Fruit fly (Drosophila melanogaster): Measurements from ENCODE around the gene CG1265.

- no peak for TF ChIP-seq br (optimal IDR thresholded peaks at IDR 0.05)
- TF ChIP-seq gsb-n (tag; optimal IDR thresholded peaks at IDR 0.05) = no peak
- no peak for TF ChIP-seq CTCF (GFP tag; optimal IDR thresholded peaks at IDR 0.05)
- no peak for TF ChIP-seq Hey (tag; optimal IDR thresholded peaks at IDR 0.05)
- TF ChIP-seq CG4282 (GFP tag; optimal IDR thresholded peaks at IDR 0.05) = no peak
- TF ChIP-seq CG11723 (GFP tag; optimal IDR thresholded peaks at IDR 0.05) = no peak
- TF ChIP-seq CG8478 (optimal IDR thresholded peaks at IDR 0.05) = no peak
- TF ChIP-seq CG7271 (tag; optimal IDR thresholded peaks at IDR 0.05) = no peak
- TF ChIP-seq dan (GFP tag; IDR thresholded peaks at IDR 0.05) = no peak
- no peak for TF ChIP-seq Chrac-16 (GFP tag; optimal IDR thresholded peaks at IDR 0.05)
- no peak for TF ChIP-seq CG10654 (GFP tag; optimal IDR thresholded peaks at IDR 0.05)
- no peak for TF ChIP-seq CG31365 (tag; optimal IDR thresholded peaks at IDR 0.05)
- TF ChIP-seq Sin3A (optimal IDR thresholded peaks at IDR 0.05) = no peak
Observed at dm6 chr3L:4293304-4293703, 38.7 kb downstream of the CG1265 start.
